Worm (Caenorhabditis elegans) whole organism, L4 larva: ENCODE measurements around the gene tofu-2.

Source experiments
- R02D3.7 ChIP-seq: fragments of 150-350 bp; sonication (generic microtip); optimal IDR thresholded peaks from 3 replicates; lab custom pipeline; 2014; ENCODE audit warnings: missing biosample characterization, missing genetic modification characterization
- ces-1 ChIP-seq: fragments of 150-350 bp; sonication (generic microtip); optimal IDR thresholded peaks from 4 replicates; lab custom pipeline; 2014; ENCODE audit warnings: missing biosample characterization, missing genetic modification reagents, missing genetic modification characterization
- lin-15B ChIP-seq: fragments of 150-350 bp; sonication (generic microtip); optimal IDR thresholded peaks from 3 replicates; lab custom pipeline; 2014; ENCODE audit warnings: missing biosample characterization, missing genetic modification characterization
- lin-39 ChIP-seq: fragments of 150-350 bp; optimal IDR thresholded peaks from 2 replicates; lab custom pipeline; 2014; ENCODE audit warnings: missing biosample characterization, missing genetic modification reagents, missing genetic modification characterization
- lsy-2 ChIP-seq, 2 experiments: fragments of 150-350 bp in 1 of 2; sonication (generic microtip) in 1 of 2; optimal IDR thresholded peaks; 2 replicates each; lab custom pipeline; 2014 to 2017; ENCODE audit warnings: missing biosample characterization in 2 of 2, missing genetic modification characterization in 2 of 2
- madf-9 ChIP-seq: fragments of 200-800 bp; sonication (Bioruptor generic); conservative IDR thresholded peaks from 2 replicates; pipeline ENCODE4 v1.3.6; 2022; ENCODE audit warnings: missing genetic modification reagents, missing genetic modification characterization, missing compliant biosample characterization
- mxl-3 ChIP-seq: fragments of 200-800 bp; sonication (Bioruptor generic); optimal IDR thresholded peaks from 2 replicates; lab custom pipeline; 2018; ENCODE audit warnings: mild to moderate bottlenecking, missing genetic modification characterization, missing compliant biosample characterization
- nhr-10 ChIP-seq: fragments of 150-350 bp; optimal IDR thresholded peaks from 2 replicates; lab custom pipeline; 2014; ENCODE audit warnings: missing biosample characterization, missing genetic modification characterization
- nhr-28 ChIP-seq: fragments of 150-350 bp; optimal IDR thresholded peaks from 2 replicates; lab custom pipeline; 2014; ENCODE audit warnings: missing biosample characterization, missing genetic modification characterization
- nhr-42 ChIP-seq: fragments of 200-800 bp; sonication (Bioruptor generic); IDR thresholded peaks from 2 replicates; pipeline ENCODE4 v1.3.6; 2022; ENCODE audit warnings: missing genetic modification characterization, missing compliant biosample characterization
- nhr-76 ChIP-seq: fragments of 150-350 bp; optimal IDR thresholded peaks from 2 replicates; lab custom pipeline; 2014; ENCODE audit warnings: missing biosample characterization, missing genetic modification characterization
- pha-4 ChIP-seq, 2 experiments: fragments of 150-350 bp in 1 of 2; fragments of 200-800 bp in 1 of 2; sonication (Bioruptor generic) in 1 of 2; IDR thresholded peaks in 1 of 2; optimal IDR thresholded peaks in 1 of 2; 2 replicates each; pipeline versions ENCODE4 v1.3.6 to Lab custom; 2014 to 2022; ENCODE audit warnings: missing genetic modification characterization in 2 of 2, missing genetic modification reagents in 2 of 2, missing biosample characterization in 1 of 2, missing compliant biosample characterization in 1 of 2
- zip-11 ChIP-seq: fragments of 200-800 bp; sonication (Bioruptor generic); IDR thresholded peaks from 2 replicates; pipeline ENCODE4 v1.3.6; 2022; ENCODE audit warnings: missing genetic modification characterization, missing compliant biosample characterization

DNA sequence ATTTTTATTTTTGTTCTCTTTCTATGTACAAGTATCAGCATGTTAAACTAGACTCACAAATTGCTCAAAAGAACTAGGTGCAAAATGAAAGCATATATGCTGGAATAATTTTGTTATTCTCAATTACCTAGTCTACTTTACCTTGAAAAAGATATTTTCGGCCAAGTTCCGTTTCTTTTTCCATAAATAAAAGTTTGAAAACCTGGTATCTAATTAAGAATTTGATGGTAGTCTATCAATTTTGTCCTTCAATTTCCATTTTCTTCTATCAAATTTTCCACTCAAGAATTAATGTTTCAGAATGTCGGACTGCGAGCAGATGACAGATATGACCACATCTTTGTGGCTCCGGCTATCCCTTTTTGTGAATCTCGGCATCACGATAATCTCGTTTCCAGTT, 47.2 kb downstream of the tofu-2 start, which contains the start of gene srab-4:
- TF ChIP-seq ces-1 (GFP tag; lab: Kevin White, UChicago) (no peak), zip-11 (no peak), nhr-76 (no peak), mxl-3 (GFP tag; lab: Kevin White, UChicago) (no peak), nhr-42 (GFP tag; lab: Robert Waterston, UW) (no peak), nhr-10 (no peak), lin-39 (no peak), nhr-28 (no peak), lin-15B (tag; lab: Kevin White, UChicago) (no peak), madf-9 (no peak), pha-4 (GFP tag; IDR thresholded peaks at IDR 0.05; lab: Robert Waterston, UW) (no peak), pha-4 (tag; optimal IDR thresholded peaks at IDR 0.05; lab: Kevin White, UChicago) (no peak), lsy-2 (tag; optimal IDR thresholded peaks at IDR 0.05; lab: Kevin White, UChicago) (no peak), R02D3.7 (tag; lab: Kevin White, UChicago) (no peak)
